Fruit fly (Drosophila melanogaster): ENCODE data around the gene CG31642.

dm6 chr2L:6139082-6139481 is 20.8 kb downstream of the CG31642 start, which contains the start of gene CG13991:
- TF ChIP-seq CG6792 (GFP tag; optimal IDR thresholded peaks at IDR 0.05) (no peak), CG6276 (GFP tag; optimal IDR thresholded peaks at IDR 0.05) (no peak), Lpt (GFP tag; optimal IDR thresholded peaks at IDR 0.05) (no peak), CG16779 (tag; optimal IDR thresholded peaks at IDR 0.05) (no peak), topi (GFP tag; optimal IDR thresholded peaks at IDR 0.05) (no peak), eg (GFP tag; IDR thresholded peaks at IDR 0.05) (no peak), Eip78C (GFP tag) (no peak), Eip75B (GFP tag; optimal IDR thresholded peaks at IDR 0.05) (no peak), Ets96B (tag; optimal IDR thresholded peaks at IDR 0.05) (no peak), CG7368 (GFP tag; optimal IDR thresholded peaks at IDR 0.05) (no peak), Hr38 (GFP tag; optimal IDR thresholded peaks at IDR 0.05) (no peak), svp (GFP tag) (no peak)

Measured in whole organism, prepupa.